Worm (Caenorhabditis elegans): ENCODE results near the gene T11B7.2.

DNA sequence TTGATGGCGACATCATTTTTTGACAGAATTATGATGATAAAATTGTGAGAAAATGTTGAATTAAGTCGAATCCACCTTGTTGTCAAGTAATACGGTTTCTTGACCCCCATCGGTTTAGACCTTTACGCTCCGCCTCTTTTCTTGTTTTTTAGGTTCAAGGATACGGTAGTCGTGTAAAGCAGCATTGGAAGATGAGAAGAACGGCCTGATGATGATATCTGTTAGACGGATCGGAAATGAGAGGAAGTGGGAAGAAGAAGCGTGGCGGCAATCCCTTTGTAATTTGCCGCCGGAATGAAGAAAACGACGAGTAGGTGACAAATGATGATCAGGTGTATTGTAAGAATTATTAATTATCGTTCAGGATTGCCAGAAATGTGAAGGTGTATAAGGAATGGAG, 35.5 kb upstream of the T11B7.2 start, which contains the start of gene npax-4:
- TF ChIP-seq lsy-2 (tag; optimal IDR thresholded peaks at IDR 0.05) (no peak), T26A8.4 (GFP tag; IDR thresholded peaks at IDR 0.05) (no peak), jun-1 (tag; optimal IDR thresholded peaks at IDR 0.05) (no peak), aly-2 (tag; optimal IDR thresholded peaks at IDR 0.05) (no peak), ZK546.5 (tag; optimal IDR thresholded peaks at IDR 0.05) (no peak), F26F4.8 (GFP tag; conservative IDR thresholded peaks at IDR 0.05) (no peak), ama-1 (optimal IDR thresholded peaks at IDR 0.05) (no peak), fos-1 (tag; optimal IDR thresholded peaks at IDR 0.05) (no peak), snpc-4 (tag; optimal IDR thresholded peaks at IDR 0.05) (no peak), zfp-3 (GFP tag; conservative IDR thresholded peaks at IDR 0.05) (no peak), spr-3 (GFP tag; optimal IDR thresholded peaks at IDR 0.05) (no peak), ces-1 (GFP tag; optimal IDR thresholded peaks at IDR 0.05) (no peak)

All from whole organism, L4 larva.